Worm (Caenorhabditis elegans) whole organism, late embryonic: ENCODE results near the gene K09H11.15.
A peak's percentile ranks its signal among the peaks of the same experiment; 100 is the strongest.

ENCODE experiments used
- F13H6.1 ChIP-seq: sonication (generic microtip); optimal IDR thresholded peaks from 2 replicates; lab custom pipeline; 2016; ENCODE audit warnings: missing genetic modification characterization, missing compliant biosample characterization
- K02D7.2 ChIP-seq: sonication (generic microtip); optimal IDR thresholded peaks from 2 replicates; lab custom pipeline; 2017; ENCODE audit warnings: mild to moderate bottlenecking, missing genetic modification characterization, missing compliant biosample characterization
- T23F11.4 ChIP-seq: fragments of 200-800 bp; sonication (Bioruptor generic); optimal IDR thresholded peaks from 2 replicates; lab custom pipeline; 2018; ENCODE audit warnings: mild to moderate bottlenecking, missing genetic modification characterization, missing compliant biosample characterization
- Y22D7AL.16 ChIP-seq: sonication (generic microtip); optimal IDR thresholded peaks from 2 replicates; lab custom pipeline; 2016; ENCODE audit warnings: missing genetic modification characterization, missing compliant biosample characterization
- ahr-1 ChIP-seq: sonication (generic microtip); optimal IDR thresholded peaks from 2 replicates; lab custom pipeline; 2016; ENCODE audit warnings: missing genetic modification characterization, missing compliant biosample characterization
- ceh-14 ChIP-seq: sonication (generic microtip); optimal IDR thresholded peaks from 2 replicates; lab custom pipeline; 2016; ENCODE audit warnings: missing genotype, missing genetic modification characterization, missing compliant biosample characterization
- ceh-18 ChIP-seq: sonication (generic microtip); optimal IDR thresholded peaks from 2 replicates; lab custom pipeline; 2016; ENCODE audit warnings: missing genetic modification characterization, missing compliant biosample characterization
- ceh-2 ChIP-seq: sonication (generic microtip); optimal IDR thresholded peaks from 2 replicates; lab custom pipeline; 2016; ENCODE audit warnings: missing genotype, missing genetic modification characterization, missing compliant biosample characterization
- ceh-24 ChIP-seq: sonication (generic microtip); optimal IDR thresholded peaks from 2 replicates; lab custom pipeline; 2016; ENCODE audit warnings: mild to moderate bottlenecking, missing genetic modification characterization, missing compliant biosample characterization
- ceh-30 ChIP-seq: fragments of 150-350 bp; optimal IDR thresholded peaks from 2 replicates; lab custom pipeline; 2014; ENCODE audit warnings: missing biosample characterization, missing genetic modification characterization
- dve-1 ChIP-seq: sonication (generic microtip); optimal IDR thresholded peaks from 2 replicates; lab custom pipeline; 2017; ENCODE audit warnings: antibody characterized with exemption, mild to moderate bottlenecking, missing genetic modification characterization, missing compliant biosample characterization
- elt-2 ChIP-seq: sonication (generic microtip); optimal IDR thresholded peaks from 2 replicates; lab custom pipeline; 2016; ENCODE audit warnings: missing genetic modification reagents, missing genetic modification characterization, missing compliant biosample characterization
- elt-4 ChIP-seq: sonication (generic microtip); optimal IDR thresholded peaks from 2 replicates; lab custom pipeline; 2016; ENCODE audit warnings: missing genetic modification characterization, missing compliant biosample characterization
- ets-4 ChIP-seq: sonication (generic microtip); optimal IDR thresholded peaks from 2 replicates; lab custom pipeline; 2016; ENCODE audit warnings: missing genetic modification characterization, missing compliant biosample characterization
- gmeb-2 ChIP-seq: sonication (generic microtip); optimal IDR thresholded peaks from 2 replicates; lab custom pipeline; 2016; ENCODE audit warnings: missing genetic modification characterization, inconsistent platforms, missing compliant biosample characterization
- hlh-13 ChIP-seq: fragments of 200-800 bp; sonication (Bioruptor generic); optimal IDR thresholded peaks from 2 replicates; lab custom pipeline; 2018; ENCODE audit warnings: mild to moderate bottlenecking, missing genetic modification characterization, missing compliant biosample characterization
- hlh-30 ChIP-seq: sonication (generic microtip); optimal IDR thresholded peaks from 2 replicates; lab custom pipeline; 2017; ENCODE audit warnings: antibody characterized with exemption, missing genetic modification characterization, missing compliant biosample characterization; ENCODE audit not compliant: insufficient read depth
- hlh-8 ChIP-seq: sonication (generic microtip); optimal IDR thresholded peaks from 2 replicates; lab custom pipeline; 2016; ENCODE audit warnings: missing genotype, missing genetic modification characterization, missing compliant biosample characterization
- madf-2 ChIP-seq: sonication (generic microtip); optimal IDR thresholded peaks from 2 replicates; lab custom pipeline; 2017; ENCODE audit warnings: missing genetic modification characterization, missing compliant biosample characterization
- nfya-1 ChIP-seq: sonication (generic microtip); optimal IDR thresholded peaks from 2 replicates; lab custom pipeline; 2017; ENCODE audit warnings: missing genetic modification characterization, mild to moderate bottlenecking, missing compliant biosample characterization, antibody characterized with exemption, moderate library complexity
- nhr-11 ChIP-seq: fragments of 150-350 bp; optimal IDR thresholded peaks from 2 replicates; lab custom pipeline; 2014; ENCODE audit warnings: missing biosample characterization, missing genetic modification characterization
- npax-4 ChIP-seq: sonication (generic microtip); optimal IDR thresholded peaks from 2 replicates; lab custom pipeline; 2016; ENCODE audit warnings: missing genetic modification characterization, missing compliant biosample characterization
- pha-4 ChIP-seq: fragments of 150-350 bp; optimal IDR thresholded peaks from 2 replicates; lab custom pipeline; 2018; ENCODE audit warnings: missing biosample characterization, missing genetic modification reagents, missing genetic modification characterization
- pqm-1 ChIP-seq: sonication (generic microtip); optimal IDR thresholded peaks from 2 replicates; lab custom pipeline; 2016; ENCODE audit warnings: missing genetic modification characterization, missing compliant biosample characterization
- sox-2 ChIP-seq: fragments of 200-800 bp; sonication (Bioruptor generic); IDR thresholded peaks from 2 replicates; pipeline ENCODE4 v1.3.6; 2022; ENCODE audit warnings: missing genetic modification reagents, missing genetic modification characterization, missing compliant biosample characterization
- sox-4 ChIP-seq: sonication (generic microtip); optimal IDR thresholded peaks from 2 replicates; lab custom pipeline; 2017; ENCODE audit warnings: mild to moderate bottlenecking, missing genetic modification characterization, inconsistent platforms, missing compliant biosample characterization
- syd-9 ChIP-seq: sonication (generic microtip); optimal IDR thresholded peaks from 2 replicates; lab custom pipeline; 2016; ENCODE audit warnings: mild to moderate bottlenecking, missing genetic modification characterization, moderate library complexity, missing compliant biosample characterization
- tbx-7 ChIP-seq: sonication (generic microtip); optimal IDR thresholded peaks from 2 replicates; lab custom pipeline; 2016; ENCODE audit warnings: missing genotype, missing genetic modification characterization, missing compliant biosample characterization
- ttx-3 ChIP-seq: sonication (generic microtip); optimal IDR thresholded peaks from 2 replicates; lab custom pipeline; 2016; ENCODE audit warnings: missing genetic modification reagents, missing genetic modification characterization, missing compliant biosample characterization
- unc-3 ChIP-seq, 2 experiments: fragments of 200-800 bp in 1 of 2; sonication (Bioruptor generic) in 1 of 2; sonication (generic microtip) in 1 of 2; conservative IDR thresholded peaks in 1 of 2; optimal IDR thresholded peaks in 1 of 2; 2 replicates each; pipeline versions ENCODE4 v1.3.6 to Lab custom; 2016 to 2022; ENCODE audit warnings: missing compliant biosample characterization in 2 of 2, missing genetic modification characterization in 2 of 2, missing genetic modification reagents in 1 of 2
- unc-42 ChIP-seq: sonication (generic microtip); optimal IDR thresholded peaks from 2 replicates; lab custom pipeline; 2016; ENCODE audit warnings: missing genotype, missing genetic modification characterization, missing compliant biosample characterization
- zip-5 ChIP-seq: sonication (generic microtip); optimal IDR thresholded peaks from 2 replicates; lab custom pipeline; 2016; ENCODE audit warnings: missing genetic modification characterization, missing compliant biosample characterization
- ztf-16 ChIP-seq: sonication (generic microtip); optimal IDR thresholded peaks from 2 replicates; lab custom pipeline; 2017; ENCODE audit warnings: missing genetic modification characterization, missing compliant biosample characterization

Gene K09H11.15

DNA sequence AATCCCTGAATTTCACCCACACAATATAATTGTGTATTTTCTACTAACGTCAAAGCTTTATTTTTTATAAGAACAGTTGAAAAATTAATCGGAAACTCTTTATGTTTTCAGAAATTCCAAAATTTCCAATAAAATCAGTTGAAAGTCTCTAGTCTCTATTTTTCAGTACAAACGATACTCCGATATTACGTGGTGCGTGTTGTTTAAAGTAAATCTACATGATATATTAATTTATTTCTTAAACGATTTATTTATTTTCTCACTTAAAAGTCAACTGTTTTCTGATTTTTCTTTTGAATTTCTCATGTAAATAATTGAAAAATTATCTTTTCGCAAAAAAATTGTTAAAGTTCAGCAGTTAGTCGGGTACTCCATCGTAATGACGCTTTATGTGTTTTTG lies 18.5 kb downstream of the K09H11.15 start:
- TF ChIP-seq unc-42 (peak; percentile 21), nhr-11 (no peak)

- TF ChIP-seq hlh-13 (GFP tag; lab: Kevin White, UChicago) (no peak), unc-42 (peak; percentile 56)
Measured at ce11 chrV:5708331-5708730, 22.4 kb downstream of the K09H11.15 start.

ce11 chrV:5705510-5705909 lies 25.2 kb downstream of the K09H11.15 start, which contains the start of gene peli-1:
peli-1 (plus strand) TSS chrV:5705810.
- no peak for TF ChIP-seq elt-2 (tag; lab: Kevin White, UChicago)
- TF ChIP-seq sox-4 (tag; lab: Kevin White, UChicago), result no peak
- no peak for TF ChIP-seq tbx-7 (tag; lab: Kevin White, UChicago)
- TF ChIP-seq hlh-8, result no peak
- no peak for TF ChIP-seq ceh-24 (tag; lab: Kevin White, UChicago)
- no peak for TF ChIP-seq unc-3 (GFP tag; conservative IDR thresholded peaks at IDR 0.05; lab: Robert Waterston, UW)
- TF ChIP-seq unc-3 (tag; optimal IDR thresholded peaks at IDR 0.05; lab: Kevin White, UChicago), result no peak
- no peak for TF ChIP-seq ahr-1 (tag; lab: Kevin White, UChicago)

- TF ChIP-seq nhr-11 (no peak), F13H6.1 (tag; lab: Kevin White, UChicago) (no peak), ztf-16 (no peak), dve-1 (tag; lab: Kevin White, UChicago) (no peak), ceh-30 (tag; lab: Kevin White, UChicago) (no peak), hlh-30 (tag; lab: Kevin White, UChicago) (no peak), pqm-1 (no peak), ceh-2 (tag; lab: Kevin White, UChicago) (no peak)
Measured at ce11 chrV:5704467-5704866, 26.2 kb downstream of the K09H11.15 start.

DNA sequence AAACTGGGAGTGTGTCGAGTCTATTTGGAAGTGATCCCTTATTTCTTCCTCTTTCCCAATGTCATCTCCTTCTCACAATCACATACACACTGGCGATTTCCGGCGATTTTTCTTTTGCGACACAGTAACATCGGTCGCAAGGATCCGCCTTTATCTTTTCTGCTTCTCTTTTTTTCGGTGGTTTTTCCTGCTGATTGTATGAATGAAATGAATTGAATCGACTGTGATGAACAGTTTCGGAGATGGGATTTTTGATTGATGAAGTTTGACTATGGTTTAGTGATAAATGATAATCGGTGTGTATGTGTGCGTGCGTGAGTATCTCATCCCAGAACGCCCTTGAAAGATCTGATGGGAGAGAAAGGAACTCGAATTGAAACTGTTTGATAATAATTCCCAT lies 29.6 kb downstream of the K09H11.15 start:
- TF ChIP-seq ets-4 (tag; lab: Kevin White, UChicago) (no peak), nhr-11 (no peak), K02D7.2 (tag; lab: Kevin White, UChicago) (no peak), madf-2 (tag; lab: Kevin White, UChicago) (no peak), ahr-1 (tag; lab: Kevin White, UChicago) (no peak), Y22D7AL.16 (tag; lab: Kevin White, UChicago) (no peak)
- TF ChIP-seq, all 69 proteins: peak for 0

- no peak for TF ChIP-seq ttx-3 (tag; lab: Kevin White, UChicago)
- no peak for TF ChIP-seq gmeb-2 (tag; lab: Kevin White, UChicago)
- no peak for TF ChIP-seq ceh-14 (tag; lab: Kevin White, UChicago)
- TF ChIP-seq pqm-1, result no peak
- no peak for TF ChIP-seq sox-2 (GFP tag; lab: Robert Waterston, UW)
- TF ChIP-seq zip-5 (tag; lab: Kevin White, UChicago), result no peak
- TF ChIP-seq npax-4 (tag; lab: Kevin White, UChicago), result no peak
- TF ChIP-seq nfya-1 (tag; lab: Kevin White, UChicago), result no peak
- no peak for TF ChIP-seq pha-4
- TF ChIP-seq ceh-18 (tag; lab: Kevin White, UChicago), result no peak
- TF ChIP-seq T23F11.4, result no peak
- TF ChIP-seq syd-9 (tag; lab: Kevin White, UChicago), result no peak
- TF ChIP-seq elt-4 (tag; lab: Kevin White, UChicago), result no peak
- TF ChIP-seq, all 69 proteins: peak for 0
Measured at ce11 chrV:5699835-5700441, 30.7 kb downstream of the K09H11.15 start, which contains the start of gene clec-1. clec-1 (plus strand) TSS chrV:5700154.
